Fruit fly (Drosophila melanogaster): ENCODE data around the gene CG7573.

- TF ChIP-seq Myc (optimal IDR thresholded peaks at IDR 0.05) = no peak
- no peak for TF ChIP-seq Dfd (GFP tag; optimal IDR thresholded peaks at IDR 0.05)
- TF ChIP-seq usp (GFP tag; optimal IDR thresholded peaks at IDR 0.05) = no peak
- TF ChIP-seq psq (GFP tag; optimal IDR thresholded peaks at IDR 0.05) = no peak
- TF ChIP-seq Abd-B (GFP tag; optimal IDR thresholded peaks at IDR 0.05) = no peak
- no peak for TF ChIP-seq Jra (GFP tag; optimal IDR thresholded peaks at IDR 0.05)
- TF ChIP-seq Dif (GFP tag; optimal IDR thresholded peaks at IDR 0.05; ENCODE audit: partially characterized antibody) = no peak
- TF ChIP-seq dmrt93B (GFP tag; optimal IDR thresholded peaks at IDR 0.05) = no peak
- no peak for TF ChIP-seq pan (optimal IDR thresholded peaks at IDR 0.05)
Measured at dm6 chr3L:11321619-11322018, 10.1 kb downstream of the CG7573 start, which contains the start of gene CG6168.
